Worm (Caenorhabditis elegans): ENCODE data around the gene cyld-1.
"Not testable (repeated sequence)": the region's sequence is repeated elsewhere in the genome, so short reads cannot be mapped to it uniquely, and the experiment has no call there.

DNA sequence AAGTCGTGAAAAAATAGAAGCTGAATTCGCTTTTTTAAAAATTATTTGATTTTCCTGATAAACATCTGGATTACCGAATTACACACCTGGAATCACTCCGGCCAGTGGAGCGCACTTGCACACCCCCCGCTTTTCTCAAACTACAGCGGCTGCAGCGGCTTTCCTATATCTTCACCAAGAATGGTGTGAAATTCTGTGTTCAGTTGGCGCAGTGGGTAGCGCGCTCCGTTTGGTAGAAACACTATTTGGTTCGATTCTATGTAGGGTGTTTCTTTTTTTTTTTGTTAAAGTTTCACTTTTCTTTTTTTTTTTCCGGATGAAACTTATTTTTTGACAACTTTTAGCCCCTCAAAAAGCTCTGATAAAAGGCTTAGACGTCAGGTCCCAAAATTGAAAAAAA, 61.3 kb downstream of the cyld-1 start:
- not testable (repeated sequence) for TF ChIP-seq lag-1 (GFP tag; IDR thresholded peaks at IDR 0.05); B0035.1 (tag; optimal IDR thresholded peaks at IDR 0.05); C06A6.2 (GFP tag; conservative IDR thresholded peaks at IDR 0.05)
